Worm (Caenorhabditis elegans) whole organism, L3 larva: ENCODE data around the gene T16A9.3.
A peak's percentile ranks its signal among the peaks of the same experiment; 100 is the strongest.

Experiments used
- R02D3.7 ChIP-seq: fragments of 150-350 bp; optimal IDR thresholded peaks from 2 replicates; lab custom pipeline; 2014; ENCODE audit warnings: missing biosample characterization, missing genetic modification characterization
- ZK546.5 ChIP-seq: sonication (generic microtip); optimal IDR thresholded peaks from 2 replicates; lab custom pipeline; 2017; ENCODE audit warnings: missing biosample characterization, missing genetic modification characterization
- aly-2 ChIP-seq: fragments of 150-350 bp; optimal IDR thresholded peaks from 2 replicates; lab custom pipeline; 2014; ENCODE audit warnings: missing biosample characterization, missing genetic modification characterization
- ama-1 ChIP-seq: fragments of 150-350 bp; optimal IDR thresholded peaks from 2 replicates; lab custom pipeline; 2018
- ceh-16 ChIP-seq: sonication (generic microtip); optimal IDR thresholded peaks from 2 replicates; lab custom pipeline; 2017; ENCODE audit warnings: missing biosample characterization, missing genetic modification characterization
- ceh-28 ChIP-seq: fragments of 150-350 bp; optimal IDR thresholded peaks from 2 replicates; lab custom pipeline; 2014; ENCODE audit warnings: missing biosample characterization, missing genetic modification reagents, missing genetic modification characterization
- ceh-82 ChIP-seq: fragments of 150-350 bp; optimal IDR thresholded peaks from 2 replicates; lab custom pipeline; 2014; ENCODE audit warnings: missing biosample characterization, missing genetic modification characterization
- ceh-9 ChIP-seq: sonication (generic microtip); optimal IDR thresholded peaks from 2 replicates; lab custom pipeline; 2018; ENCODE audit warnings: missing biosample characterization, missing genetic modification characterization
- daf-12 ChIP-seq: fragments of 150-350 bp; optimal IDR thresholded peaks from 2 replicates; lab custom pipeline; 2014; ENCODE audit warnings: missing biosample characterization, missing genetic modification reagents, missing genetic modification characterization
- egl-27 ChIP-seq: sonication (generic microtip); optimal IDR thresholded peaks from 4 replicates; lab custom pipeline; 2017; ENCODE audit warnings: missing biosample characterization, missing genetic modification reagents, missing genetic modification characterization
- egl-5 ChIP-seq: fragments of 150-350 bp; optimal IDR thresholded peaks from 2 replicates; lab custom pipeline; 2017; ENCODE audit warnings: missing biosample characterization, missing genetic modification reagents, missing genetic modification characterization, inconsistent platforms
- elt-2 ChIP-seq: sonication (generic microtip); optimal IDR thresholded peaks from 2 replicates; lab custom pipeline; 2016; ENCODE audit warnings: missing genetic modification reagents, mild to moderate bottlenecking, missing genetic modification characterization, missing compliant biosample characterization
- elt-3 ChIP-seq, 3 experiments: fragments of 150-350 bp in 1 of 3; sonication (generic microtip) in 2 of 3; optimal IDR thresholded peaks; 2 replicates in 2 of 3; 4 replicates in 1 of 3; lab custom pipeline; 2014 to 2017; ENCODE audit warnings: missing biosample characterization in 3 of 3, missing genetic modification characterization in 3 of 3
- eor-1 ChIP-seq, 2 experiments: fragments of 150-350 bp; optimal IDR thresholded peaks; 2 replicates each; lab custom pipeline; 2014 to 2018; ENCODE audit warnings: missing biosample characterization in 2 of 2, missing genetic modification characterization in 2 of 2
- fkh-10 ChIP-seq: sonication (generic microtip); optimal IDR thresholded peaks from 2 replicates; lab custom pipeline; 2017; ENCODE audit warnings: missing biosample characterization, missing genetic modification reagents, missing genetic modification characterization
- fkh-2 ChIP-seq: fragments of 150-350 bp; optimal IDR thresholded peaks from 2 replicates; lab custom pipeline; 2014; ENCODE audit warnings: missing biosample characterization, missing genetic modification reagents, missing genetic modification characterization
- fos-1 ChIP-seq: fragments of 150-350 bp; optimal IDR thresholded peaks from 2 replicates; lab custom pipeline; 2014; ENCODE audit warnings: missing biosample characterization, missing genetic modification characterization
- hmg-11 ChIP-seq: sonication (generic microtip); optimal IDR thresholded peaks from 2 replicates; lab custom pipeline; 2016; ENCODE audit warnings: missing genetic modification characterization, missing compliant biosample characterization
- jun-1 ChIP-seq: fragments of 150-350 bp; optimal IDR thresholded peaks from 2 replicates; lab custom pipeline; 2014; ENCODE audit warnings: missing biosample characterization, missing genetic modification reagents, missing genetic modification characterization
- lin-15B ChIP-seq: fragments of 150-350 bp; optimal IDR thresholded peaks from 2 replicates; lab custom pipeline; 2014; ENCODE audit warnings: missing biosample characterization, missing genetic modification characterization
- lin-39 ChIP-seq: fragments of 150-350 bp; optimal IDR thresholded peaks from 2 replicates; lab custom pipeline; 2018; ENCODE audit warnings: missing biosample characterization, missing genetic modification reagents, missing genetic modification characterization
- lsy-12 ChIP-seq: sonication (generic microtip); optimal IDR thresholded peaks from 2 replicates; lab custom pipeline; 2016; ENCODE audit warnings: mild to moderate bottlenecking, missing genetic modification characterization, missing compliant biosample characterization
- mdl-1 ChIP-seq: fragments of 150-350 bp; optimal IDR thresholded peaks from 2 replicates; lab custom pipeline; 2014; ENCODE audit warnings: missing biosample characterization, missing genetic modification characterization
- mml-1 ChIP-seq: fragments of 150-350 bp; sonication (generic microtip); optimal IDR thresholded peaks from 3 replicates; lab custom pipeline; 2014; ENCODE audit warnings: missing biosample characterization, missing genetic modification characterization
- nfya-1 ChIP-seq: sonication (generic microtip); optimal IDR thresholded peaks from 2 replicates; lab custom pipeline; 2017; ENCODE audit warnings: missing genetic modification characterization, mild to moderate bottlenecking, missing compliant biosample characterization, antibody characterized with exemption, moderate library complexity; ENCODE audit not compliant: insufficient read depth
- nhr-11 ChIP-seq: fragments of 150-350 bp; optimal IDR thresholded peaks from 2 replicates; lab custom pipeline; 2014; ENCODE audit warnings: missing biosample characterization, missing genetic modification characterization
- nhr-12 ChIP-seq: fragments of 150-350 bp; optimal IDR thresholded peaks from 2 replicates; lab custom pipeline; 2014; ENCODE audit warnings: missing biosample characterization, missing genetic modification characterization
- nhr-23 ChIP-seq: fragments of 150-350 bp; optimal IDR thresholded peaks from 2 replicates; lab custom pipeline; 2014; ENCODE audit warnings: missing biosample characterization, missing genetic modification reagents, missing genetic modification characterization
- nhr-237 ChIP-seq: fragments of 150-350 bp; optimal IDR thresholded peaks from 2 replicates; lab custom pipeline; 2014; ENCODE audit warnings: missing biosample characterization, missing genetic modification characterization
- nhr-25 ChIP-seq: sonication (generic microtip); optimal IDR thresholded peaks from 2 replicates; lab custom pipeline; 2017; ENCODE audit warnings: missing biosample characterization, missing genetic modification characterization
- nhr-28 ChIP-seq: fragments of 150-350 bp; optimal IDR thresholded peaks from 2 replicates; lab custom pipeline; 2014; ENCODE audit warnings: missing biosample characterization, missing genetic modification characterization
- nhr-43 ChIP-seq: sonication (generic microtip); optimal IDR thresholded peaks from 2 replicates; lab custom pipeline; 2016; ENCODE audit warnings: mild to moderate bottlenecking, missing genetic modification characterization, missing compliant biosample characterization; ENCODE audit not compliant: poor library complexity, severe bottlenecking
- nhr-67 ChIP-seq: fragments of 150-350 bp; optimal IDR thresholded peaks from 2 replicates; lab custom pipeline; 2014; ENCODE audit warnings: missing biosample characterization, missing genetic modification characterization
- nhr-76 ChIP-seq: fragments of 150-350 bp; sonication (generic microtip); optimal IDR thresholded peaks from 5 replicates; lab custom pipeline; 2014; ENCODE audit warnings: missing biosample characterization, missing genetic modification characterization
- nhr-77 ChIP-seq: fragments of 150-350 bp; optimal IDR thresholded peaks from 2 replicates; lab custom pipeline; 2014; ENCODE audit warnings: missing biosample characterization, missing genetic modification characterization
- pha-4 ChIP-seq: fragments of 150-350 bp; optimal IDR thresholded peaks from 2 replicates; lab custom pipeline; 2014; ENCODE audit warnings: missing biosample characterization, missing genetic modification reagents, missing genetic modification characterization
- pqm-1 ChIP-seq: fragments of 150-350 bp; optimal IDR thresholded peaks from 2 replicates; lab custom pipeline; 2017; ENCODE audit warnings: missing biosample characterization, missing genetic modification characterization, inconsistent platforms
- sea-2 ChIP-seq: fragments of 150-350 bp; sonication (generic microtip); optimal IDR thresholded peaks from 4 replicates; lab custom pipeline; 2014; ENCODE audit warnings: missing biosample characterization, missing genetic modification reagents, missing genetic modification characterization
- skn-1 ChIP-seq: fragments of 150-350 bp; optimal IDR thresholded peaks from 2 replicates; lab custom pipeline; 2014; ENCODE audit warnings: missing biosample characterization, missing genetic modification characterization
- snpc-4 ChIP-seq: fragments of 150-350 bp; optimal IDR thresholded peaks from 2 replicates; lab custom pipeline; 2014; ENCODE audit warnings: missing biosample characterization, missing genetic modification characterization
- tbx-2 ChIP-seq: sonication (generic microtip); optimal IDR thresholded peaks from 2 replicates; lab custom pipeline; 2016; ENCODE audit warnings: mild to moderate bottlenecking, missing genetic modification characterization, missing compliant biosample characterization
- unc-62 ChIP-seq: fragments of 150-350 bp; sonication (generic microtip); optimal IDR thresholded peaks from 4 replicates; lab custom pipeline; 2014; ENCODE audit warnings: missing biosample characterization, missing genetic modification reagents, missing genetic modification characterization
- zag-1 ChIP-seq: fragments of 150-350 bp; optimal IDR thresholded peaks from 2 replicates; lab custom pipeline; 2014; ENCODE audit warnings: missing biosample characterization, missing genetic modification characterization
- ztf-11 ChIP-seq: fragments of 150-350 bp; optimal IDR thresholded peaks from 2 replicates; lab custom pipeline; 2014; ENCODE audit warnings: missing biosample characterization, missing genetic modification characterization
- ztf-4 ChIP-seq: fragments of 150-350 bp; optimal IDR thresholded peaks from 2 replicates; lab custom pipeline; 2014; ENCODE audit warnings: missing biosample characterization, missing genetic modification characterization

The T16A9.3 gene

DNA sequence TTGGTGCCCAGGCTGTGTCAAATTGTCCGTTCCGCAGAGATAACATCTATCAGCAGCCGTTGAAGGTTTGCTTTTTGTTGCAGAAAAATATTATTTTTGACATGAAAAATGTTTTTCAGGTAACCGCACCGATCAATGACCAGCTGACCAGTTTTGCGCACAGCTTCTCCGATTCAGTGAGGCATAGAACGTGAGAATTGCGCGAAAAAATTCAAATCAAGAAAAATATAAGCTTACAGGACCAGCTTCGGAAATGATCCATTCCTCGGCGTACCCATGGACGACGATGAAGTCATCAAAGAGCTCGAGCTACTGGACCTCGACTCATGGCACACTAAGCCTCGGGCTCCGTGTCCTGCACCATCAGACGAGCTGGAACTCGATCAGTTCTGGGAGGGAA is 10.8 kb upstream of the T16A9.3 start:
- peak; percentile 40 for TF ChIP-seq ama-1 (lab: Kevin White, UChicago)
- TF ChIP-seq nhr-77 (tag; lab: Kevin White, UChicago) = no peak

DNA sequence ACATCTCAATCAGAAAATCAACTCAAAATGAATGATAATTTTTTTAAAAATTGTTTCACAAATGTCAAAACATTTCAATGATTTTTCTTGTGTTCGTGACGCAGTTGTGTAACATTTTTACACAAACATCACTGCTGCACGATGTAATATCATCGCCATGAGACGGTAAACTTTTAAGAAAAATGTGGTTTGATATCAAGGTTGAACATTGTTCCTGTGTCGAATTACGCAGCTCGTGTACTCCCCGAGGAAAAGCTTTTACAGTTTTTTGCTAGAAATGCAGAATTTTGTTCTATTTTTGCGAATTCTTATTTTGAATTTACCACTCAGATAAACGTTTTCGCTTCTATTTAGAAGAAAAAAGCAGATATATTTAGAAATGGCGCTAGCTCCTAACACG is 7.7 kb upstream of the T16A9.3 start:
- TF ChIP-seq ztf-11 (tag; lab: Kevin White, UChicago) (no peak), lin-15B (tag; lab: Kevin White, UChicago) (peak; percentile 14), fos-1 (tag; lab: Kevin White, UChicago) (no peak), nhr-28 (tag; lab: Kevin White, UChicago) (no peak), skn-1 (no peak), hmg-11 (tag; lab: Kevin White, UChicago) (no peak), ceh-28 (no peak), nhr-76 (tag; lab: Kevin White, UChicago) (no peak), nhr-43 (peak; percentile 77), pha-4 (tag; lab: Kevin White, UChicago) (no peak), unc-62 (GFP tag; lab: Kevin White, UChicago) (no peak), elt-2 (tag; lab: Kevin White, UChicago) (peak; percentile 30), snpc-4 (no peak), ztf-4 (tag; lab: Kevin White, UChicago) (peak; percentile 9), sea-2 (GFP tag; lab: Kevin White, UChicago) (no peak), egl-27 (tag; lab: Kevin White, UChicago) (no peak), jun-1 (no peak), mml-1 (no peak), nhr-67 (no peak), ceh-9 (tag; lab: Kevin White, UChicago) (no peak), nhr-23 (no peak), R02D3.7 (tag; lab: Kevin White, UChicago) (peak; percentile 16), fkh-2 (tag; lab: Kevin White, UChicago) (no peak), eor-1 (tag; optimal IDR thresholded peaks at IDR 0.05; lab: Kevin White, UChicago) (no peak), nhr-12 (tag; lab: Kevin White, UChicago) (no peak), nfya-1 (tag; lab: Kevin White, UChicago) (peak; percentile 40), nhr-25 (tag; lab: Kevin White, UChicago) (peak; percentile 57), ama-1 (lab: Kevin White, UChicago) (peak; percentile 58), pqm-1 (tag; lab: Kevin White, UChicago) (no peak), fkh-10 (GFP tag; lab: Kevin White, UChicago) (no peak), elt-3 (tag; optimal IDR thresholded peaks at IDR 0.05; lab: Kevin White, UChicago) (no peak), lsy-12 (tag; lab: Kevin White, UChicago) (peak; percentile 10)

ce11 chrV:14200086-14200485 is 5.2 kb upstream of the T16A9.3 start:
- TF ChIP-seq fkh-10 (GFP tag; lab: Kevin White, UChicago) (peak; percentile 11), nhr-77 (tag; lab: Kevin White, UChicago) (no peak), nhr-43 (peak; percentile 78), zag-1 (tag; lab: Kevin White, UChicago) (no peak), elt-3 (tag; optimal IDR thresholded peaks at IDR 0.05; lab: Kevin White, UChicago) (peak in 2 of 3 experiments; percentile 81 to 84), ceh-82 (peak; percentile 49), lin-39 (tag; lab: Kevin White, UChicago) (peak; percentile 95), ceh-9 (tag; lab: Kevin White, UChicago) (no peak), aly-2 (tag; lab: Kevin White, UChicago) (no peak), ZK546.5 (tag; lab: Kevin White, UChicago) (no peak), nhr-11 (tag; lab: Kevin White, UChicago) (peak; percentile 91), snpc-4 (peak; percentile 67), unc-62 (GFP tag; lab: Kevin White, UChicago) (peak; percentile 92), ztf-11 (tag; lab: Kevin White, UChicago) (no peak), nhr-28 (tag; lab: Kevin White, UChicago) (no peak), daf-12 (tag; lab: Kevin White, UChicago) (no peak), lsy-12 (tag; lab: Kevin White, UChicago) (peak; percentile 85), pha-4 (tag; lab: Kevin White, UChicago) (peak; percentile 96), ztf-4 (tag; lab: Kevin White, UChicago) (peak; percentile 17), tbx-2 (tag; lab: Kevin White, UChicago) (peak; percentile 67), jun-1 (peak; percentile 93), ama-1 (lab: Kevin White, UChicago) (no peak), hmg-11 (tag; lab: Kevin White, UChicago) (peak; percentile 83), egl-5 (tag; lab: Kevin White, UChicago) (peak; percentile 87), egl-27 (tag; lab: Kevin White, UChicago) (peak; percentile 11), nhr-76 (tag; lab: Kevin White, UChicago) (no peak), nfya-1 (tag; lab: Kevin White, UChicago) (peak; percentile 93), nhr-23 (peak; percentile 82), ceh-28 (peak; percentile 87), elt-2 (tag; lab: Kevin White, UChicago) (peak; percentile 85), fkh-2 (tag; lab: Kevin White, UChicago) (peak; percentile 76), lin-15B (tag; lab: Kevin White, UChicago) (peak; percentile 83), pqm-1 (tag; lab: Kevin White, UChicago) (peak; percentile 81), R02D3.7 (tag; lab: Kevin White, UChicago) (peak; percentile 79), ceh-16 (no peak), mml-1 (no peak), nhr-12 (tag; lab: Kevin White, UChicago) (no peak), skn-1 (peak; percentile 92), mdl-1 (tag; lab: Kevin White, UChicago) (peak; percentile 58), sea-2 (GFP tag; lab: Kevin White, UChicago) (peak; percentile 83), nhr-237 (tag; lab: Kevin White, UChicago) (no peak), nhr-25 (tag; lab: Kevin White, UChicago) (peak; percentile 91)
